Worm (Caenorhabditis elegans) whole organism, L4 larva: ENCODE measurements around the gene R10D12.10.

Experiments
- F10B5.3 ChIP-seq: sonication (generic microtip); optimal IDR thresholded peaks from 2 replicates; lab custom pipeline; 2016; ENCODE audit warnings: mild to moderate bottlenecking, missing genetic modification characterization, missing compliant biosample characterization
- F44E2.7 ChIP-seq: fragments of 200-800 bp; sonication (Bioruptor generic); IDR thresholded peaks from 2 replicates; pipeline ENCODE4 v2.1.2; 2022; ENCODE audit warnings: missing genetic modification characterization, missing compliant biosample characterization
- F49E8.2 ChIP-seq: sonication (generic microtip); optimal IDR thresholded peaks from 2 replicates; lab custom pipeline; 2016; ENCODE audit warnings: missing compliant biosample characterization, mild to moderate bottlenecking, missing genetic modification characterization, borderline replicate concordance
- R02D3.7 ChIP-seq: fragments of 150-350 bp; sonication (generic microtip); optimal IDR thresholded peaks from 3 replicates; lab custom pipeline; 2014; ENCODE audit warnings: missing biosample characterization, missing genetic modification characterization
- Y105C5A.15 ChIP-seq: fragments of 200-800 bp; sonication (Bioruptor generic); IDR thresholded peaks from 2 replicates; pipeline ENCODE4 v1.3.6; 2022; ENCODE audit warnings: missing genetic modification characterization, missing compliant biosample characterization
- Y48G9A.11 ChIP-seq: fragments of 200-800 bp; sonication (Bioruptor generic); IDR thresholded peaks from 2 replicates; pipeline ENCODE4 v1.3.6; 2022; ENCODE audit warnings: missing genetic modification reagents, missing genetic modification characterization, missing compliant biosample characterization
- Y5F2A.4 ChIP-seq: fragments of 200-800 bp; sonication (Bioruptor generic); optimal IDR thresholded peaks from 2 replicates; lab custom pipeline; 2018; ENCODE audit warnings: mild to moderate bottlenecking, missing genetic modification characterization, missing compliant biosample characterization
- ZK546.5 ChIP-seq, 2 experiments: sonication (generic microtip); optimal IDR thresholded peaks; 2 replicates each; lab custom pipeline; 2017; ENCODE audit warnings: missing biosample characterization in 2 of 2, missing genetic modification characterization in 2 of 2
- aly-2 ChIP-seq: sonication (generic microtip); optimal IDR thresholded peaks from 2 replicates; lab custom pipeline; 2018; ENCODE audit warnings: missing biosample characterization, missing genetic modification characterization
- attf-4 ChIP-seq: sonication (generic microtip); optimal IDR thresholded peaks from 3 replicates; lab custom pipeline; 2017; ENCODE audit warnings: missing biosample characterization, missing genetic modification characterization
- ceh-20 ChIP-seq: fragments of 200-800 bp; sonication (Bioruptor generic); IDR thresholded peaks from 2 replicates; pipeline ENCODE4 v1.3.6; 2022; ENCODE audit warnings: missing genetic modification reagents, missing genetic modification characterization, missing compliant biosample characterization
- ceh-28 ChIP-seq: fragments of 150-350 bp; optimal IDR thresholded peaks from 2 replicates; lab custom pipeline; 2014; ENCODE audit warnings: missing biosample characterization, missing genetic modification reagents, missing genetic modification characterization
- ceh-44 ChIP-seq: fragments of 200-800 bp; sonication (Bioruptor generic); IDR thresholded peaks from 2 replicates; pipeline ENCODE4 v1.3.6; 2022; ENCODE audit warnings: missing genetic modification reagents, missing genetic modification characterization, missing compliant biosample characterization
- ceh-82 ChIP-seq: sonication (generic microtip); optimal IDR thresholded peaks from 2 replicates; lab custom pipeline; 2017; ENCODE audit warnings: missing biosample characterization, missing genetic modification characterization
- cey-2 ChIP-seq: sonication (generic microtip); optimal IDR thresholded peaks from 3 replicates; lab custom pipeline; 2017; ENCODE audit warnings: missing genetic modification characterization, mild to moderate bottlenecking, missing compliant biosample characterization, antibody characterized with exemption, borderline replicate concordance; ENCODE audit not compliant: insufficient read depth
- ctbp-1 ChIP-seq: fragments of 200-800 bp; sonication (Bioruptor generic); IDR thresholded peaks from 2 replicates; pipeline ENCODE4 v1.3.6; 2022; ENCODE audit warnings: missing genetic modification reagents, missing genetic modification characterization, missing compliant biosample characterization
- daf-16 ChIP-seq, 3 experiments: sonication (generic microtip); optimal IDR thresholded peaks; 2 replicates each; lab custom pipeline; 2016 to 2017; ENCODE audit warnings: missing genetic modification characterization in 3 of 3, missing genetic modification reagents in 3 of 3, mild to moderate bottlenecking in 2 of 3, missing compliant biosample characterization in 2 of 3, missing biosample characterization in 1 of 3, moderate library complexity in 1 of 3
- daf-8 ChIP-seq: fragments of 200-800 bp; sonication (Bioruptor generic); IDR thresholded peaks from 2 replicates; pipeline ENCODE4 v1.3.6; 2022; ENCODE audit warnings: missing genetic modification characterization, missing compliant biosample characterization
- dmd-6 ChIP-seq: fragments of 200-800 bp; sonication (Bioruptor generic); IDR thresholded peaks from 2 replicates; pipeline ENCODE4 v1.3.6; 2022; ENCODE audit warnings: missing genetic modification reagents, missing genetic modification characterization, missing compliant biosample characterization
- dmd-8 ChIP-seq: fragments of 200-800 bp; sonication (Bioruptor generic); IDR thresholded peaks from 2 replicates; pipeline ENCODE4 v1.3.6; 2022; ENCODE audit warnings: missing genetic modification characterization, missing compliant biosample characterization
- dpl-1 ChIP-seq: fragments of 150-350 bp; optimal IDR thresholded peaks from 2 replicates; lab custom pipeline; 2014; ENCODE audit warnings: missing biosample characterization, missing genetic modification reagents, missing genetic modification characterization
- dve-1 ChIP-seq: sonication (generic microtip); optimal IDR thresholded peaks from 2 replicates; lab custom pipeline; 2017; ENCODE audit warnings: antibody characterized with exemption, mild to moderate bottlenecking, missing genetic modification characterization, missing compliant biosample characterization; ENCODE audit not compliant: insufficient read depth
- egl-27 ChIP-seq: sonication (generic microtip); optimal IDR thresholded peaks from 3 replicates; lab custom pipeline; 2017; ENCODE audit warnings: missing biosample characterization, missing genetic modification reagents, missing genetic modification characterization
- fkh-10 ChIP-seq: fragments of 150-350 bp; optimal IDR thresholded peaks from 2 replicates; lab custom pipeline; 2014; ENCODE audit warnings: missing biosample characterization, missing genetic modification reagents, missing genetic modification characterization
- fos-1 ChIP-seq: fragments of 150-350 bp; optimal IDR thresholded peaks from 2 replicates; lab custom pipeline; 2014; ENCODE audit warnings: missing biosample characterization, missing genetic modification characterization
- hlh-11 ChIP-seq: fragments of 200-800 bp; sonication (Bioruptor generic); optimal IDR thresholded peaks from 2 replicates; lab custom pipeline; 2018; ENCODE audit warnings: mild to moderate bottlenecking, missing genetic modification characterization, missing compliant biosample characterization
- hlh-30 ChIP-seq: sonication (generic microtip); optimal IDR thresholded peaks from 2 replicates; lab custom pipeline; 2017; ENCODE audit warnings: antibody characterized with exemption, mild to moderate bottlenecking, missing genetic modification characterization, missing compliant biosample characterization; ENCODE audit not compliant: insufficient read depth
- hmg-1.1 ChIP-seq: fragments of 200-800 bp; sonication (Bioruptor generic); IDR thresholded peaks from 2 replicates; pipeline ENCODE4 v1.3.6; 2022; ENCODE audit warnings: missing genetic modification reagents, missing genetic modification characterization, missing compliant biosample characterization
- jun-1 ChIP-seq: fragments of 150-350 bp; optimal IDR thresholded peaks from 2 replicates; lab custom pipeline; 2014; ENCODE audit warnings: missing biosample characterization, missing genetic modification reagents, missing genetic modification characterization
- lim-7 ChIP-seq: fragments of 200-800 bp; sonication (Bioruptor generic); IDR thresholded peaks from 2 replicates; pipeline ENCODE4 v1.3.6; 2022; ENCODE audit warnings: missing genetic modification characterization, missing compliant biosample characterization
- lin-1 ChIP-seq: fragments of 200-800 bp; sonication (Bioruptor generic); IDR thresholded peaks from 2 replicates; pipeline ENCODE4 v1.3.6; 2022; ENCODE audit warnings: missing genetic modification reagents, missing genetic modification characterization, missing compliant biosample characterization
- lin-29 ChIP-seq: fragments of 200-800 bp; sonication (Bioruptor generic); IDR thresholded peaks from 2 replicates; pipeline ENCODE4 v1.3.6; 2022; ENCODE audit warnings: missing genetic modification reagents, missing genetic modification characterization, missing compliant biosample characterization
- madf-5 ChIP-seq, 2 experiments: fragments of 200-800 bp; sonication (Bioruptor generic); IDR thresholded peaks; 2 replicates each; pipeline ENCODE4 v1.3.6; 2022; ENCODE audit warnings: missing compliant biosample characterization in 2 of 2, missing genetic modification characterization in 2 of 2
- mxl-2 ChIP-seq: fragments of 200-800 bp; sonication (Bioruptor generic); conservative IDR thresholded peaks from 2 replicates; pipeline ENCODE4 v1.3.6; 2022; ENCODE audit warnings: missing genetic modification reagents, missing genetic modification characterization, missing compliant biosample characterization
- nhr-10 ChIP-seq: fragments of 150-350 bp; optimal IDR thresholded peaks from 2 replicates; lab custom pipeline; 2014; ENCODE audit warnings: missing biosample characterization, missing genetic modification characterization
- nhr-102 ChIP-seq: sonication (generic microtip); optimal IDR thresholded peaks from 2 replicates; lab custom pipeline; 2016; ENCODE audit warnings: mild to moderate bottlenecking, missing genetic modification characterization, moderate library complexity, missing compliant biosample characterization
- nhr-11 ChIP-seq: fragments of 150-350 bp; optimal IDR thresholded peaks from 2 replicates; lab custom pipeline; 2014; ENCODE audit warnings: missing biosample characterization, missing genetic modification characterization
- nhr-25 ChIP-seq: sonication (generic microtip); optimal IDR thresholded peaks from 2 replicates; lab custom pipeline; 2017; ENCODE audit warnings: missing genetic modification characterization, mild to moderate bottlenecking, missing compliant biosample characterization, antibody characterized with exemption, moderate library complexity, borderline replicate concordance; ENCODE audit not compliant: insufficient read depth
- nhr-41 ChIP-seq: fragments of 200-800 bp; sonication (Bioruptor generic); IDR thresholded peaks from 2 replicates; pipeline ENCODE4 v1.3.6; 2022; ENCODE audit warnings: missing genetic modification reagents, missing genetic modification characterization, missing compliant biosample characterization
- nhr-42 ChIP-seq: fragments of 200-800 bp; sonication (Bioruptor generic); IDR thresholded peaks from 2 replicates; pipeline ENCODE4 v1.3.6; 2022; ENCODE audit warnings: missing genetic modification characterization, missing compliant biosample characterization
- nhr-48 ChIP-seq: sonication (generic microtip); optimal IDR thresholded peaks from 2 replicates; lab custom pipeline; 2016; ENCODE audit warnings: mild to moderate bottlenecking, missing genetic modification characterization, missing compliant biosample characterization
- nhr-76 ChIP-seq: fragments of 150-350 bp; optimal IDR thresholded peaks from 2 replicates; lab custom pipeline; 2014; ENCODE audit warnings: missing biosample characterization, missing genetic modification characterization
- pha-4 ChIP-seq, 2 experiments: fragments of 150-350 bp in 1 of 2; fragments of 200-800 bp in 1 of 2; sonication (Bioruptor generic) in 1 of 2; IDR thresholded peaks in 1 of 2; optimal IDR thresholded peaks in 1 of 2; 2 replicates each; pipeline versions ENCODE4 v1.3.6 to Lab custom; 2014 to 2022; ENCODE audit warnings: missing genetic modification characterization in 2 of 2, missing genetic modification reagents in 2 of 2, missing biosample characterization in 1 of 2, missing compliant biosample characterization in 1 of 2
- pqm-1 ChIP-seq: sonication (generic microtip); optimal IDR thresholded peaks from 2 replicates; lab custom pipeline; 2017; ENCODE audit warnings: missing biosample characterization, missing genetic modification characterization
- rbr-2 ChIP-seq: sonication (generic microtip); optimal IDR thresholded peaks from 2 replicates; lab custom pipeline; 2016; ENCODE audit warnings: missing genotype, missing genetic modification characterization, missing compliant biosample characterization
- sdz-12 ChIP-seq: fragments of 200-800 bp; sonication (Bioruptor generic); optimal IDR thresholded peaks from 2 replicates; lab custom pipeline; 2018; ENCODE audit warnings: mild to moderate bottlenecking, missing genetic modification characterization, missing compliant biosample characterization
- snpc-4 ChIP-seq: fragments of 150-350 bp; optimal IDR thresholded peaks from 2 replicates; lab custom pipeline; 2014; ENCODE audit warnings: missing biosample characterization, missing genetic modification characterization
- zfp-3 ChIP-seq: fragments of 200-800 bp; sonication (Bioruptor generic); conservative IDR thresholded peaks from 2 replicates; pipeline ENCODE4 v1.3.6; 2022; ENCODE audit warnings: missing genetic modification reagents, missing genetic modification characterization, missing compliant biosample characterization
- ztf-7 ChIP-seq: fragments of 150-350 bp; optimal IDR thresholded peaks from 2 replicates; lab custom pipeline; 2014; ENCODE audit warnings: missing biosample characterization, missing genetic modification characterization

The R10D12.10 gene

DNA sequence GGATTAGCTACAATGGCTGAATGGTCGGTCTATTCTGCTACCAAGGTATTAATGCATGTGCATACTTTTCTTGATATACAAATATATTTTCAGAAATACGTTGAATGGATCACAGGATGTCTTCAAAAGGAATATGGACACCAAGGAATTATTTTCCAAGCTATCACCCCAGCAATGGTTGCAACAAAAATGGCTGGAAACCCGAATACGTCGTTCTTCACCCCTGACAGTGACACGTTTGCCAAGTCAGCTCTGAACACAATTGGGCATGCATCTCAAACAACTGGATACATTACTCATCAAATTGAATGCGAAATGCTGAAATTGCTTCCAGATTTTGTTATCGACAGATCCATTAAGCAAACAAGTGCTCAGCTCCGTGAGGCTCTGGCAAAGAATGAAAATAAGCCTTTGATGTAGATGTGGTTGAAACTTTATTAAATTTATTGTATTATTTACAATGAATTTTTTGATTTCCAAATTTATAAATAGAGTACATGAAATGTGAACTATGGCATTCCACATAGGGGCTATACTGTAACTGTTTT lies 50.5 kb downstream of the R10D12.10 start:
- TF ChIP-seq mxl-2 (GFP tag; lab: Robert Waterston, UW) (no peak), nhr-48 (tag; lab: Kevin White, UChicago) (no peak), ceh-20 (GFP tag; lab: Robert Waterston, UW) (no peak), ztf-7 (tag; lab: Kevin White, UChicago) (no peak), zfp-3 (GFP tag; lab: Robert Waterston, UW) (peak; percentile 98), ceh-44 (GFP tag; lab: Robert Waterston, UW) (no peak), cey-2 (tag; lab: Kevin White, UChicago) (no peak), ZK546.5 (tag; optimal IDR thresholded peaks at IDR 0.05; lab: Kevin White, UChicago) (no peak), dve-1 (tag; lab: Kevin White, UChicago) (peak; percentile 28), attf-4 (tag; lab: Kevin White, UChicago) (no peak), pha-4 (GFP tag; IDR thresholded peaks at IDR 0.05; lab: Robert Waterston, UW) (peak; percentile 37), pha-4 (tag; optimal IDR thresholded peaks at IDR 0.05; lab: Kevin White, UChicago) (no peak), madf-5 (GFP tag; IDR thresholded peaks at IDR 0.05; lab: Robert Waterston, UW) (0 out of 4 replicates have a peak, but pooled peaks of 1 of the 2 experiments have one; percentile 52), dpl-1 (GFP tag; lab: Kevin White, UChicago) (no peak), Y5F2A.4 (GFP tag; lab: Kevin White, UChicago) (no peak), dmd-8 (peak; percentile 69), aly-2 (tag; lab: Kevin White, UChicago) (no peak), jun-1 (no peak), lim-7 (no peak), hlh-30 (tag; lab: Kevin White, UChicago) (peak; percentile 4), hlh-11 (tag; lab: Kevin White, UChicago) (peak; percentile 70), lin-1 (peak; percentile 51; the same call in 1 of the 2 replicates), snpc-4 (tag; lab: Kevin White, UChicago) (no peak), F44E2.7 (GFP tag; lab: Robert Waterston, UW) (no peak), nhr-42 (peak; percentile 27; the same call in 1 of the 2 replicates), daf-8 (GFP tag; lab: Robert Waterston, UW) (no peak), nhr-102 (tag; lab: Kevin White, UChicago) (peak; percentile 70), hmg-1.1 (GFP tag; lab: Robert Waterston, UW) (no peak; the same call in 1 of the 2 replicates), nhr-41 (GFP tag; lab: Robert Waterston, UW) (peak; percentile 42; the same call in 1 of the 2 replicates), sdz-12 (GFP tag; lab: Kevin White, UChicago) (peak; percentile 13), fos-1 (no peak), fkh-10 (GFP tag; lab: Kevin White, UChicago) (no peak), dmd-6 (peak; percentile 56), lin-29 (no peak), rbr-2 (tag; lab: Kevin White, UChicago) (no peak), nhr-10 (tag; lab: Kevin White, UChicago) (peak; percentile 51), Y105C5A.15 (GFP tag; lab: Robert Waterston, UW) (no peak), nhr-25 (tag; lab: Kevin White, UChicago) (no peak), ctbp-1 (GFP tag; lab: Robert Waterston, UW) (no peak; the same call in 1 of the 2 replicates), pqm-1 (no peak), nhr-11 (tag; lab: Kevin White, UChicago) (peak; percentile 11), F49E8.2 (tag; lab: Kevin White, UChicago) (no peak), Y48G9A.11 (no peak; the same call in 1 of the 2 replicates), ceh-82 (tag; lab: Kevin White, UChicago) (no peak), R02D3.7 (no peak), nhr-76 (tag; lab: Kevin White, UChicago) (no peak), daf-16 (GFP tag; optimal IDR thresholded peaks at IDR 0.05; lab: Kevin White, UChicago) (peak in 1 of 2 experiments; percentile 1), daf-16 (tag; optimal IDR thresholded peaks at IDR 0.05; lab: Kevin White, UChicago) (peak; percentile 18), ceh-28 (tag; lab: Kevin White, UChicago) (no peak), egl-27 (no peak), F10B5.3 (tag; lab: Kevin White, UChicago) (no peak)
